Worm (Caenorhabditis elegans): ENCODE data around the gene ZK1320.11.

ce11 chrII:9695942-9696341 lies 28.5 kb downstream of the ZK1320.11 start:
- TF ChIP-seq efl-1 (optimal IDR thresholded peaks at IDR 0.05) (no peak), efl-1 (GFP tag; optimal IDR thresholded peaks at IDR 0.05 in 1 of 2) (no peak), lin-35 (GFP tag; optimal IDR thresholded peaks at IDR 0.05) (no peak)

All from whole organism, L1 larva.